Fruit fly (Drosophila melanogaster): Measurements from ENCODE around the gene CG7691.

- TF ChIP-seq pad (GFP tag; optimal IDR thresholded peaks at IDR 0.05) = no peak
- no peak for TF ChIP-seq Mnt (GFP tag; optimal IDR thresholded peaks at IDR 0.05)
- TF ChIP-seq Crg-1 (GFP tag; optimal IDR thresholded peaks at IDR 0.05) = no peak
- no peak for TF ChIP-seq ovo (GFP tag; optimal IDR thresholded peaks at IDR 0.05)
- TF ChIP-seq CG12768 (GFP tag; optimal IDR thresholded peaks at IDR 0.05) = no peak
These were observed 14.2 kb upstream of the CG7691 start, which contains the start of gene fru for dm6 chr3R:18545486-18545885.
